Fruit fly (Drosophila melanogaster) whole organism, embryonic: ENCODE measurements around the gene Leash.

Experiments used
- CG11093 ChIP-seq: fragments of 200-800 bp; sonication (Bioruptor generic); IDR thresholded peaks from 3 replicates; pipeline ENCODE4 v1.3.6; 2022; ENCODE audit warnings: missing biosample characterization, missing genetic modification characterization
- CG13894 ChIP-seq: fragments of 200-800 bp; sonication (Bioruptor generic); optimal IDR thresholded peaks from 3 replicates; lab custom pipeline; 2018; ENCODE audit warnings: missing biosample characterization, mild to moderate bottlenecking, missing genetic modification characterization, moderate library complexity
- CG15269 ChIP-seq: fragments of 200-800 bp; sonication (Bioruptor generic); optimal IDR thresholded peaks from 2 replicates; lab custom pipeline; 2018; ENCODE audit warnings: missing biosample characterization, mild to moderate bottlenecking, missing genetic modification characterization, moderate library complexity
- CG17385 ChIP-seq: fragments of 200-800 bp; sonication (Bioruptor generic); optimal IDR thresholded peaks from 3 replicates; lab custom pipeline; 2018; ENCODE audit warnings: missing biosample characterization, mild to moderate bottlenecking, missing genetic modification characterization
- CG17612 ChIP-seq: fragments of 200-800 bp; sonication (Bioruptor generic); IDR thresholded peaks from 2 replicates; pipeline ENCODE4 v1.3.6; 2022; ENCODE audit warnings: missing biosample characterization, missing genetic modification characterization
- CG18476 ChIP-seq: fragments of 200-800 bp; sonication (Bioruptor generic); optimal IDR thresholded peaks from 2 replicates; lab custom pipeline; 2016; ENCODE audit warnings: missing biosample characterization, mild to moderate bottlenecking, missing genetic modification characterization
- CG18764 ChIP-seq: fragments of 200-800 bp; sonication (Bioruptor generic); optimal IDR thresholded peaks from 3 replicates; lab custom pipeline; 2016; ENCODE audit warnings: missing biosample characterization, missing genetic modification characterization
- CG2202 ChIP-seq: fragments of 200-800 bp; sonication (Bioruptor generic); optimal IDR thresholded peaks from 2 replicates; lab custom pipeline; 2018; ENCODE audit warnings: missing biosample characterization, mild to moderate bottlenecking, missing genetic modification characterization
- CG2678 ChIP-seq: fragments of 200-800 bp; sonication (Bioruptor generic); optimal IDR thresholded peaks from 3 replicates; lab custom pipeline; 2019; ENCODE audit warnings: missing biosample characterization, mild to moderate bottlenecking, missing genetic modification characterization, moderate library complexity
- CG2875 ChIP-seq: fragments of 200-800 bp; sonication (Bioruptor generic); optimal IDR thresholded peaks from 2 replicates; lab custom pipeline; 2017; ENCODE audit warnings: missing biosample characterization, mild to moderate bottlenecking, missing genetic modification characterization, missing genetic modification reagents
- CG31388 ChIP-seq: fragments of 200-800 bp; sonication (Bioruptor generic); optimal IDR thresholded peaks from 2 replicates; lab custom pipeline; 2016; ENCODE audit warnings: missing biosample characterization, missing genetic modification characterization
- CG4360 ChIP-seq: fragments of 200-800 bp; sonication (Bioruptor generic); IDR thresholded peaks from 2 replicates; pipeline ENCODE4 v1.3.6; 2022; ENCODE audit warnings: missing biosample characterization, missing genetic modification characterization
- CG43689 ChIP-seq: fragments of 200-800 bp; sonication (Bioruptor generic); IDR thresholded peaks from 2 replicates; pipeline ENCODE4 v1.3.6; 2022; ENCODE audit warnings: missing biosample characterization, missing genetic modification characterization
- CG4617 ChIP-seq: fragments of 200-800 bp; sonication (Bioruptor generic); optimal IDR thresholded peaks from 3 replicates; lab custom pipeline; 2016; ENCODE audit warnings: missing biosample characterization, missing genetic modification characterization, borderline replicate concordance
- CG7745 ChIP-seq: fragments of 200-800 bp; sonication (Bioruptor generic); optimal IDR thresholded peaks from 2 replicates; lab custom pipeline; 2018; ENCODE audit warnings: missing biosample characterization, mild to moderate bottlenecking, missing genetic modification characterization, moderate library complexity
- CG9797 ChIP-seq: fragments of 200-800 bp; sonication (Bioruptor generic); optimal IDR thresholded peaks from 3 replicates; lab custom pipeline; 2018; ENCODE audit warnings: missing biosample characterization, mild to moderate bottlenecking, missing genetic modification characterization
- Dip2 ChIP-seq: fragments of 200-800 bp; sonication (Bioruptor generic); IDR thresholded peaks from 2 replicates; pipeline ENCODE4 v1.3.6; 2022; ENCODE audit warnings: missing biosample characterization, missing genetic modification characterization
- Dll ChIP-seq: fragments of 200-800 bp; sonication (Bioruptor generic); IDR thresholded peaks from 4 replicates; pipeline ENCODE4 v1.3.6; 2022; ENCODE audit warnings: missing biosample characterization, missing genetic modification characterization; ENCODE audit not compliant: partially characterized antibody
- Doc3 ChIP-seq: fragments of 200-800 bp; sonication (Bioruptor generic); IDR thresholded peaks from 3 replicates; pipeline ENCODE4 v1.3.6; 2022; ENCODE audit warnings: missing biosample characterization, missing genetic modification characterization; ENCODE audit not compliant: partially characterized antibody
- Dp ChIP-seq: fragments of 200-800 bp; sonication (Bioruptor generic); optimal IDR thresholded peaks from 2 replicates; lab custom pipeline; 2018; ENCODE audit warnings: missing biosample characterization, mild to moderate bottlenecking, missing genetic modification characterization, moderate library complexity
- Fer2 ChIP-seq: fragments of 200-800 bp; sonication (Bioruptor generic); optimal IDR thresholded peaks from 2 replicates; lab custom pipeline; 2018; ENCODE audit warnings: missing biosample characterization, mild to moderate bottlenecking, missing genetic modification characterization, moderate library complexity
- Gug ChIP-seq: fragments of 200-800 bp; sonication (Bioruptor generic); IDR thresholded peaks from 4 replicates; pipeline ENCODE4 v1.3.6; 2022; ENCODE audit warnings: missing biosample characterization, missing genetic modification characterization
- H2.0 ChIP-seq: fragments of 200-800 bp; sonication (Bioruptor generic); IDR thresholded peaks from 2 replicates; pipeline ENCODE4 v1.3.6; 2022; ENCODE audit warnings: missing biosample characterization, missing genetic modification characterization
- Hand ChIP-seq: fragments of 200-800 bp; sonication (Bioruptor generic); optimal IDR thresholded peaks from 2 replicates; lab custom pipeline; 2017; ENCODE audit warnings: mild to moderate bottlenecking, missing biosample characterization, missing genetic modification reagents, missing genetic modification characterization
- Hr39 ChIP-seq: fragments of >200 bp; optimal IDR thresholded peaks from 2 replicates; lab custom pipeline; 2017
- Med ChIP-seq: fragments of 200-800 bp; sonication (Bioruptor generic); peaks from one replicate; lab custom pipeline; 2016; ENCODE audit warnings: missing biosample characterization, missing genetic modification characterization, mild to moderate bottlenecking, inconsistent platforms, moderate library complexity
- NC2β ChIP-seq: fragments of 200-800 bp; sonication (Bioruptor generic); optimal IDR thresholded peaks from 2 replicates; lab custom pipeline; 2016; ENCODE audit warnings: missing biosample characterization, missing genetic modification characterization
- NK7.1 ChIP-seq: fragments of 200-800 bp; sonication (Bioruptor generic); optimal IDR thresholded peaks from 3 replicates; lab custom pipeline; 2016; ENCODE audit warnings: missing biosample characterization, missing genetic modification characterization
- PHDP ChIP-seq: fragments of 200-800 bp; sonication (Bioruptor generic); optimal IDR thresholded peaks from 3 replicates; lab custom pipeline; 2018; ENCODE audit warnings: missing biosample characterization, mild to moderate bottlenecking, missing genetic modification characterization, moderate library complexity
- Sox102F ChIP-seq: fragments of 200-800 bp; sonication (Bioruptor generic); optimal IDR thresholded peaks from 2 replicates; lab custom pipeline; 2018; ENCODE audit warnings: missing biosample characterization, mild to moderate bottlenecking, missing genetic modification characterization, moderate library complexity
- Usf ChIP-seq: fragments of 200-800 bp; sonication (Bioruptor generic); optimal IDR thresholded peaks from 2 replicates; lab custom pipeline; 2017; ENCODE audit warnings: missing genotype, missing biosample characterization, missing genetic modification characterization
- Xbp1 ChIP-seq: fragments of 200-800 bp; sonication (Bioruptor generic); optimal IDR thresholded peaks from 3 replicates; lab custom pipeline; 2016; ENCODE audit warnings: missing biosample characterization, mild to moderate bottlenecking, missing genetic modification characterization
- ac ChIP-seq: fragments of 200-800 bp; sonication (Bioruptor generic); optimal IDR thresholded peaks from 3 replicates; lab custom pipeline; 2017; ENCODE audit warnings: missing biosample characterization, mild to moderate bottlenecking, missing genetic modification characterization
- ash1 ChIP-seq: fragments of 200-800 bp; sonication (Bioruptor generic); optimal IDR thresholded peaks from 2 replicates; lab custom pipeline; 2018; ENCODE audit warnings: missing biosample characterization, mild to moderate bottlenecking, missing genetic modification characterization
- crp ChIP-seq, 2 experiments: fragments of 200-800 bp; sonication (Bioruptor generic); optimal IDR thresholded peaks; 2 replicates in 1 of 2; 3 replicates in 1 of 2; lab custom pipeline; 2017; ENCODE audit warnings: missing biosample characterization in 2 of 2, missing genetic modification characterization in 2 of 2, mild to moderate bottlenecking in 1 of 2, moderate library complexity in 1 of 2
- dati ChIP-seq: fragments of 200-800 bp; sonication (Bioruptor generic); IDR thresholded peaks from 2 replicates; pipeline ENCODE4 v1.3.6; 2022; ENCODE audit warnings: missing biosample characterization, missing genetic modification characterization
- dmrt99B ChIP-seq: fragments of 200-800 bp; sonication (Bioruptor generic); optimal IDR thresholded peaks from 2 replicates; lab custom pipeline; 2018; ENCODE audit warnings: missing biosample characterization, mild to moderate bottlenecking, missing genetic modification characterization, moderate library complexity
- eyg ChIP-seq: fragments of 200-800 bp; sonication (Bioruptor generic); optimal IDR thresholded peaks from 3 replicates; lab custom pipeline; 2016; ENCODE audit warnings: missing biosample characterization, missing genetic modification characterization
- fd64A ChIP-seq: fragments of 200-800 bp; sonication (Bioruptor generic); optimal IDR thresholded peaks from 3 replicates; lab custom pipeline; 2018; ENCODE audit warnings: missing biosample characterization, mild to moderate bottlenecking, missing genetic modification characterization
- gsb-n ChIP-seq: fragments of 200-800 bp; sonication (Bioruptor generic); optimal IDR thresholded peaks from 3 replicates; lab custom pipeline; 2018; ENCODE audit warnings: missing biosample characterization, mild to moderate bottlenecking, missing genetic modification characterization
- jumu ChIP-seq: fragments of 200-800 bp; sonication (Bioruptor generic); optimal IDR thresholded peaks from 3 replicates; lab custom pipeline; 2016; ENCODE audit warnings: missing biosample characterization, missing genetic modification characterization
- p53 ChIP-seq: fragments of 200-800 bp; sonication (Bioruptor generic); optimal IDR thresholded peaks from 2 replicates; lab custom pipeline; 2016; ENCODE audit warnings: missing biosample characterization, missing genetic modification characterization
- peb ChIP-seq: fragments of 200-800 bp; sonication (Bioruptor generic); IDR thresholded peaks from 2 replicates; pipeline ENCODE4 v1.3.6; 2022; ENCODE audit warnings: missing biosample characterization, missing genetic modification characterization
- pita ChIP-seq: fragments of 200-800 bp; sonication (Bioruptor generic); optimal IDR thresholded peaks from 2 replicates; lab custom pipeline; 2017; ENCODE audit warnings: missing biosample characterization, mild to moderate bottlenecking, missing genetic modification characterization
- rib ChIP-seq: fragments of 200-800 bp; sonication (Bioruptor generic); IDR thresholded peaks from 2 replicates; pipeline ENCODE4 v1.3.6; 2022; ENCODE audit warnings: missing biosample characterization, missing genetic modification characterization
- sens-2 ChIP-seq: fragments of 200-800 bp; sonication (Bioruptor generic); IDR thresholded peaks from 2 replicates; pipeline ENCODE4 v1.3.6; 2022; ENCODE audit warnings: missing biosample characterization, missing genetic modification characterization
- stc ChIP-seq: fragments of 200-800 bp; sonication (Bioruptor generic); IDR thresholded peaks from 2 replicates; pipeline ENCODE4 v1.3.6; 2022; ENCODE audit warnings: missing biosample characterization, missing genetic modification characterization
- tap ChIP-seq: fragments of 200-800 bp; optimal IDR thresholded peaks from 3 replicates; lab custom pipeline; 2019; ENCODE audit warnings: missing biosample characterization, mild to moderate bottlenecking, missing genetic modification characterization, moderate library complexity
- ttk ChIP-seq: fragments of 200-800 bp; sonication (Bioruptor generic); IDR thresholded peaks from 2 replicates; pipeline ENCODE4 v2.1.2; 2022; ENCODE audit warnings: missing biosample characterization, missing genetic modification characterization
- twi ChIP-seq: fragments of 200-800 bp; optimal IDR thresholded peaks from 2 replicates; lab custom pipeline; 2019; ENCODE audit warnings: missing biosample characterization, mild to moderate bottlenecking, missing genetic modification characterization, moderate library complexity
- zfh2 ChIP-seq: fragments of 200-800 bp; sonication (Bioruptor generic); optimal IDR thresholded peaks from 2 replicates; lab custom pipeline; 2016; ENCODE audit warnings: missing biosample characterization, missing genetic modification characterization

Gene Leash

DNA sequence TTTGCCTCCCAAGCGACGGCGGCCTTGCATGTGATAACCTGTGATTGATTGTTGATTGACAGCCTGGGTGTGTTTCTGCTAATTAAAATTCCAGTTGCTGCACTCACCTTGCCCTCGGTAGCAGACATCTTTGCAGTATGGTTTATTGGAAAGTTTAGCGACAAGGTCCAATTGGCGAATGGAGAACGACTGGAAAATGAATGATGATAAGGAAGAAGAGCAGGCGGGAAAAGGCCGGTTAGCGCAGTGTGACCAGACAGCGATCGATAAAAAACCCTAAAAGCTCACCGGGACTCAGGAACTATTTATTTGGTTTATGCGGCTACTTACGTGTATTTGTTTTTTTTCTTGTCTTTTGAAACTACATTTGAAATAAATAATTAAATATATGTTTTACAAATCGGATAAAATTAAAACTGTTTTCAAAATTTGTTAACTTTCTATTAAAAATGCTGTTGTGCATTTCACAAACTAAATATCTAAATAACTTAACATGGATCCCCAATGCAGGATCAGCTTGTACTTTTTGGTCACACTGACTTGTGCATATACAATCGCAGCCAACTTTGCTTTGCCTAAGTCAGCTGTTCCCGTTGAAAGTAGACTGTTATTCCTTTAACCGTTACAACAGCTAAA lies 13.1 kb upstream of the Leash start, which contains the start of gene Fdh (continued):
- TF ChIP-seq Dip2 (GFP tag; lab: Robert Waterston, UW) (no peak), PHDP (tag; lab: Kevin White, UChicago) (peak; percentile 70), fd64A (peak; percentile 36), CG2678 (peak; percentile 67), CG11093 (GFP tag; lab: Robert Waterston, UW) (no peak), Gug (no peak), CG2202 (no peak), gsb-n (peak; percentile 43), CG13894 (peak; percentile 7), CG18476 (GFP tag; lab: Kevin White, UChicago) (peak; percentile 51), CG7745 (tag; lab: Kevin White, UChicago) (no peak), NK7.1 (GFP tag; lab: Kevin White, UChicago) (no peak), stc (peak; percentile 12; the same call in 1 of the 2 replicates), Dll (GFP tag; lab: Robert Waterston, UW) (no peak), CG4617 (GFP tag; lab: Kevin White, UChicago) (no peak), ash1 (GFP tag; lab: Kevin White, UChicago) (no peak), CG31388 (no peak), CG17385 (GFP tag; lab: Kevin White, UChicago) (peak; percentile 63), twi (tag; lab: Kevin White, UChicago) (peak; percentile 47), rib (GFP tag; lab: Robert Waterston, UW) (no peak), zfh2 (GFP tag; lab: Kevin White, UChicago) (peak; percentile 4), CG43689 (GFP tag; lab: Robert Waterston, UW) (no peak), ttk (no peak), CG15269 (tag; lab: Kevin White, UChicago) (peak; percentile 67), H2.0 (GFP tag; lab: Robert Waterston, UW) (no peak), Dp (GFP tag; lab: Kevin White, UChicago) (peak; percentile 53), jumu (GFP tag; lab: Kevin White, UChicago) (no peak), Fer2 (tag; lab: Kevin White, UChicago) (peak; percentile 32), dati (GFP tag; lab: Robert Waterston, UW) (no peak), CG4360 (GFP tag; lab: Robert Waterston, UW) (no peak), CG9797 (GFP tag; lab: Kevin White, UChicago) (peak; percentile 75), CG17612 (GFP tag; lab: Robert Waterston, UW) (no peak), dmrt99B (peak; percentile 58), Usf (GFP tag; lab: Kevin White, UChicago) (peak; percentile 6), eyg (no peak), Sox102F (GFP tag; lab: Kevin White, UChicago) (peak; percentile 41), Hand (GFP tag; lab: Kevin White, UChicago) (no peak), peb (GFP tag; lab: Robert Waterston, UW) (no peak), CG18764 (peak; percentile 27), Xbp1 (GFP tag; lab: Kevin White, UChicago) (peak; percentile 73), sens-2 (GFP tag; lab: Robert Waterston, UW) (no peak), Med (GFP tag; lab: Kevin White, UChicago) (peak; percentile 91), pita (GFP tag; lab: Kevin White, UChicago) (no peak), p53 (GFP tag; lab: Kevin White, UChicago) (no peak), Hr39 (lab: Kevin White, UChicago) (no peak), tap (tag; lab: Kevin White, UChicago) (peak; percentile 57), crp (GFP tag; optimal IDR thresholded peaks at IDR 0.05; lab: Kevin White, UChicago) (peak; percentile 78 to 90), NC2β (GFP tag; lab: Kevin White, UChicago) (peak; percentile 7), Doc3 (GFP tag; lab: Robert Waterston, UW) (no peak), ac (GFP tag; lab: Kevin White, UChicago) (no peak), CG2875 (no peak)
